Worm (Caenorhabditis elegans) whole organism, L1 larva: ENCODE data around the gene cyn-9.

ENCODE experiments used
- ceh-63 ChIP-seq: fragments of 200-800 bp; sonication (Bioruptor generic); optimal IDR thresholded peaks from 2 replicates; lab custom pipeline; 2018; ENCODE audit warnings: mild to moderate bottlenecking, missing genetic modification characterization, missing compliant biosample characterization
- ceh-82 ChIP-seq, 3 experiments: fragments of 150-350 bp in 1 of 3; sonication (generic microtip) in 2 of 3; optimal IDR thresholded peaks; 2 replicates each; lab custom pipeline; 2014 to 2017; ENCODE audit warnings: missing biosample characterization in 3 of 3, missing genetic modification characterization in 3 of 3
- dpl-1 ChIP-seq, 3 experiments: fragments of 150-350 bp in 2 of 3; sonication (generic microtip) in 1 of 3; optimal IDR thresholded peaks; 2 replicates each; lab custom pipeline; 2014 to 2017; ENCODE audit warnings: missing biosample characterization in 3 of 3, missing genetic modification characterization in 3 of 3, missing genetic modification reagents in 3 of 3
- dsc-1 ChIP-seq: sonication (generic microtip); optimal IDR thresholded peaks from 2 replicates; lab custom pipeline; 2016; ENCODE audit warnings: mild to moderate bottlenecking, missing genetic modification characterization, missing compliant biosample characterization
- ets-5 ChIP-seq: fragments of 200-800 bp; sonication (Bioruptor generic); IDR thresholded peaks from 2 replicates; pipeline ENCODE4 v1.3.6; 2022; ENCODE audit warnings: missing genetic modification characterization, missing compliant biosample characterization
- fkh-10 ChIP-seq: sonication (generic microtip); optimal IDR thresholded peaks from 2 replicates; lab custom pipeline; 2017; ENCODE audit warnings: missing biosample characterization, missing genetic modification reagents, missing genetic modification characterization
- lin-13 ChIP-seq: fragments of 150-350 bp; optimal IDR thresholded peaks from 2 replicates; lab custom pipeline; 2014; ENCODE audit warnings: missing biosample characterization, missing genetic modification reagents, missing genetic modification characterization
- nhr-19 ChIP-seq: fragments of 200-800 bp; sonication (Bioruptor generic); conservative IDR thresholded peaks from 2 replicates; pipeline ENCODE4 v1.3.6; 2022; ENCODE audit warnings: missing genetic modification characterization, missing compliant biosample characterization
- nhr-237 ChIP-seq: fragments of 150-350 bp; optimal IDR thresholded peaks from 2 replicates; lab custom pipeline; 2014; ENCODE audit warnings: missing biosample characterization, missing genetic modification characterization
- pqm-1 ChIP-seq: sonication (generic microtip); optimal IDR thresholded peaks from 3 replicates; lab custom pipeline; 2017; ENCODE audit warnings: missing biosample characterization, missing genetic modification characterization
- snpc-4 ChIP-seq: fragments of 150-350 bp; optimal IDR thresholded peaks from 2 replicates; lab custom pipeline; 2014; ENCODE audit warnings: missing biosample characterization, missing genetic modification characterization
- unc-62 ChIP-seq: fragments of 150-350 bp; optimal IDR thresholded peaks from 2 replicates; lab custom pipeline; 2014; ENCODE audit warnings: missing biosample characterization, missing genetic modification reagents, missing genetic modification characterization
- ztf-11 ChIP-seq, 2 experiments: sonication (generic microtip); optimal IDR thresholded peaks; 2 replicates each; lab custom pipeline; 2016 to 2017; ENCODE audit warnings: missing genetic modification characterization in 2 of 2, missing biosample characterization in 1 of 2, missing compliant biosample characterization in 1 of 2

ce11 chrIII:3657479-3657878 is 42.0 kb downstream of the cyn-9 start, which contains the start of gene C46F11.5:
- TF ChIP-seq lin-13 (GFP tag; lab: Kevin White, UChicago): no peak
- no peak for TF ChIP-seq ztf-11 (tag; optimal IDR thresholded peaks at IDR 0.05; lab: Kevin White, UChicago)
- no peak for TF ChIP-seq dpl-1 (GFP tag; optimal IDR thresholded peaks at IDR 0.05; lab: Kevin White, UChicago)
- TF ChIP-seq ceh-82 (tag; optimal IDR thresholded peaks at IDR 0.05; lab: Kevin White, UChicago): no peak
- TF ChIP-seq nhr-19 (GFP tag; lab: Robert Waterston, UW): no peak
- no peak for TF ChIP-seq pqm-1 (tag; lab: Kevin White, UChicago)
- TF ChIP-seq unc-62 (GFP tag; lab: Kevin White, UChicago): no peak
- no peak for TF ChIP-seq snpc-4 (tag; lab: Kevin White, UChicago)
- no peak for TF ChIP-seq nhr-237 (tag; lab: Kevin White, UChicago)
- no peak for TF ChIP-seq ets-5 (GFP tag; lab: Robert Waterston, UW)
- TF ChIP-seq fkh-10 (GFP tag; lab: Kevin White, UChicago): no peak
- no peak for TF ChIP-seq ceh-63 (GFP tag; lab: Kevin White, UChicago)
- TF ChIP-seq dsc-1: no peak
